Fruit fly (Drosophila melanogaster): ENCODE results near the gene RpL28.

Gene RpL28

dm6 chr3L:3203062-3203461 is 19.7 kb downstream of the RpL28 start, which contains the start of gene CG32271:
TSS of gene CG32271 (minus strand) at chr3L:3203162.
- no peak for TF ChIP-seq CG7101 (tag; optimal IDR thresholded peaks at IDR 0.05)
- no peak for TF ChIP-seq Mnt (GFP tag; optimal IDR thresholded peaks at IDR 0.05)
- TF ChIP-seq ovo (GFP tag; optimal IDR thresholded peaks at IDR 0.05), result no peak
- no peak for TF ChIP-seq CG11617 (GFP tag; optimal IDR thresholded peaks at IDR 0.05)
- TF ChIP-seq Crg-1 (GFP tag; optimal IDR thresholded peaks at IDR 0.05), result no peak
- TF ChIP-seq CG14711 (tag; optimal IDR thresholded peaks at IDR 0.05), result no peak
- no peak for TF ChIP-seq CG1620 (GFP tag; optimal IDR thresholded peaks at IDR 0.05)
- no peak for TF ChIP-seq Clk (GFP tag; optimal IDR thresholded peaks at IDR 0.05)
- TF ChIP-seq pad (GFP tag; optimal IDR thresholded peaks at IDR 0.05), result no peak
- TF ChIP-seq CG33017 (tag; optimal IDR thresholded peaks at IDR 0.05), result no peak
- no peak for TF ChIP-seq toe (GFP tag; optimal IDR thresholded peaks at IDR 0.05)
- TF ChIP-seq CG5204 (GFP tag; optimal IDR thresholded peaks at IDR 0.05), result no peak
- no peak for TF ChIP-seq bab1 (GFP tag; optimal IDR thresholded peaks at IDR 0.05)
- no peak for TF ChIP-seq cnc (optimal IDR thresholded peaks at IDR 0.05)
- TF ChIP-seq kay (GFP tag; ENCODE audit: borderline replicate concordance), result no peak
- TF ChIP-seq CG12768 (GFP tag; optimal IDR thresholded peaks at IDR 0.05), result no peak
- no peak for TF ChIP-seq Hr96 (GFP tag; optimal IDR thresholded peaks at IDR 0.05)
- TF ChIP-seq CG7045 (GFP tag; optimal IDR thresholded peaks at IDR 0.05), result no peak
- no peak for TF ChIP-seq tj (GFP tag; optimal IDR thresholded peaks at IDR 0.05)

- TF ChIP-seq bab1 (GFP tag; optimal IDR thresholded peaks at IDR 0.05), result peak; percentile 91
- peak; percentile 87 for TF ChIP-seq Hr96 (GFP tag; optimal IDR thresholded peaks at IDR 0.05)
- peak; percentile 74 for TF ChIP-seq Crg-1 (GFP tag; optimal IDR thresholded peaks at IDR 0.05)
- no peak for TF ChIP-seq cnc (optimal IDR thresholded peaks at IDR 0.05)
- peak; percentile 65 for TF ChIP-seq tj (GFP tag; optimal IDR thresholded peaks at IDR 0.05)
- peak; percentile 88 for TF ChIP-seq CG7101 (tag; optimal IDR thresholded peaks at IDR 0.05)
- peak; percentile 91 for TF ChIP-seq ovo (GFP tag; optimal IDR thresholded peaks at IDR 0.05)
- TF ChIP-seq CG7045 (GFP tag; optimal IDR thresholded peaks at IDR 0.05), result peak; percentile 82
- TF ChIP-seq CG1620 (GFP tag; optimal IDR thresholded peaks at IDR 0.05), result peak; percentile 82
- TF ChIP-seq CG33017 (tag; optimal IDR thresholded peaks at IDR 0.05), result peak; percentile 62
- TF ChIP-seq cic (GFP tag; optimal IDR thresholded peaks at IDR 0.05), result peak; percentile 58
- TF ChIP-seq CG11617 (GFP tag; optimal IDR thresholded peaks at IDR 0.05), result peak; percentile 87
- peak; percentile 81 for TF ChIP-seq CG14711 (tag; optimal IDR thresholded peaks at IDR 0.05)
- peak; percentile 49 for TF ChIP-seq Clk (GFP tag; optimal IDR thresholded peaks at IDR 0.05)
- peak; percentile 90 for TF ChIP-seq Mnt (GFP tag; optimal IDR thresholded peaks at IDR 0.05)
- peak; percentile 71 for TF ChIP-seq pad (GFP tag; optimal IDR thresholded peaks at IDR 0.05)
- TF ChIP-seq CG5204 (GFP tag; optimal IDR thresholded peaks at IDR 0.05), result peak; percentile 82
- TF ChIP-seq toe (GFP tag; optimal IDR thresholded peaks at IDR 0.05), result peak; percentile 93
- peak; percentile 78 for TF ChIP-seq CG12768 (GFP tag; optimal IDR thresholded peaks at IDR 0.05)
- no peak for TF ChIP-seq kay (GFP tag; ENCODE audit: borderline replicate concordance)
These were observed 24.0 kb downstream of the RpL28 start, which contains the start of the genes CG32276 and gry for dm6 chr3L:3198447-3199402. TSS of gene CG32276 (minus strand) at chr3L:3199047. TSS of gene gry (plus strand) at chr3L:3199090.

dm6 chr3L:3197464-3197863 is 25.3 kb downstream of the RpL28 start, which contains the start of gene CG14966:
TSS of gene CG14966 (minus strand) at chr3L:3197631.
- TF ChIP-seq CG1620 (GFP tag; optimal IDR thresholded peaks at IDR 0.05) (peak; percentile 32), cic (GFP tag; optimal IDR thresholded peaks at IDR 0.05) (peak; percentile 2), Hr96 (GFP tag; optimal IDR thresholded peaks at IDR 0.05) (no peak), CG33017 (tag; optimal IDR thresholded peaks at IDR 0.05) (peak; percentile 6), ovo (GFP tag; optimal IDR thresholded peaks at IDR 0.05) (peak; percentile 54), pad (GFP tag; optimal IDR thresholded peaks at IDR 0.05) (no peak), bab1 (GFP tag; optimal IDR thresholded peaks at IDR 0.05) (peak; percentile 80), toe (GFP tag; optimal IDR thresholded peaks at IDR 0.05) (peak; percentile 23), CG7101 (tag; optimal IDR thresholded peaks at IDR 0.05) (peak; percentile 50), cnc (optimal IDR thresholded peaks at IDR 0.05) (no peak), CG7045 (GFP tag; optimal IDR thresholded peaks at IDR 0.05) (peak; percentile 5), kay (GFP tag; ENCODE audit: borderline replicate concordance) (no peak), Mnt (GFP tag; optimal IDR thresholded peaks at IDR 0.05) (peak; percentile 57), CG11617 (GFP tag; optimal IDR thresholded peaks at IDR 0.05) (peak; percentile 40), Clk (GFP tag; optimal IDR thresholded peaks at IDR 0.05) (no peak), CG5204 (GFP tag; optimal IDR thresholded peaks at IDR 0.05) (no peak), CG12768 (GFP tag; optimal IDR thresholded peaks at IDR 0.05) (no peak), tj (GFP tag; optimal IDR thresholded peaks at IDR 0.05) (peak; percentile 32), CG14711 (tag; optimal IDR thresholded peaks at IDR 0.05) (no peak)

- peak; percentile 48 for TF ChIP-seq cic (GFP tag; optimal IDR thresholded peaks at IDR 0.05)
- TF ChIP-seq Clk (GFP tag; optimal IDR thresholded peaks at IDR 0.05), result peak; percentile 41
- TF ChIP-seq CG14711 (tag; optimal IDR thresholded peaks at IDR 0.05), result peak; percentile 94
- TF ChIP-seq cnc (optimal IDR thresholded peaks at IDR 0.05), result no peak
- no peak for TF ChIP-seq kay (GFP tag; ENCODE audit: borderline replicate concordance)
- TF ChIP-seq CG1620 (GFP tag; optimal IDR thresholded peaks at IDR 0.05), result peak; percentile 59
- TF ChIP-seq CG7101 (tag; optimal IDR thresholded peaks at IDR 0.05), result peak; percentile 94
- peak; percentile 77 for TF ChIP-seq Mnt (GFP tag; optimal IDR thresholded peaks at IDR 0.05)
- TF ChIP-seq tj (GFP tag; optimal IDR thresholded peaks at IDR 0.05), result peak; percentile 58
- TF ChIP-seq CG33017 (tag; optimal IDR thresholded peaks at IDR 0.05), result peak; percentile 95
- peak; percentile 88 for TF ChIP-seq CG7045 (GFP tag; optimal IDR thresholded peaks at IDR 0.05)
- TF ChIP-seq CG5204 (GFP tag; optimal IDR thresholded peaks at IDR 0.05), result peak; percentile 46
- TF ChIP-seq toe (GFP tag; optimal IDR thresholded peaks at IDR 0.05), result no peak
- TF ChIP-seq bab1 (GFP tag; optimal IDR thresholded peaks at IDR 0.05), result peak; percentile 87
- no peak for TF ChIP-seq ovo (GFP tag; optimal IDR thresholded peaks at IDR 0.05)
- TF ChIP-seq pad (GFP tag; optimal IDR thresholded peaks at IDR 0.05), result peak; percentile 70
- TF ChIP-seq CG11617 (GFP tag; optimal IDR thresholded peaks at IDR 0.05), result peak; percentile 86
- peak; percentile 40 for TF ChIP-seq Crg-1 (GFP tag; optimal IDR thresholded peaks at IDR 0.05)
- peak; percentile 35 for TF ChIP-seq Hr96 (GFP tag; optimal IDR thresholded peaks at IDR 0.05)
- peak; percentile 87 for TF ChIP-seq CG12768 (GFP tag; optimal IDR thresholded peaks at IDR 0.05)
These were observed 28.7 kb downstream of the RpL28 start for dm6 chr3L:3194059-3194458.
